Worm (Caenorhabditis elegans) whole organism, early embryonic: Measurements from ENCODE around the gene cah-1.

Experiments used
- ceh-13 ChIP-seq: fragments of 200-800 bp; sonication (Bioruptor generic); optimal IDR thresholded peaks from 2 replicates; lab custom pipeline; 2018; ENCODE audit warnings: mild to moderate bottlenecking, missing genetic modification characterization, missing compliant biosample characterization
- ets-7 ChIP-seq: sonication (generic microtip); optimal IDR thresholded peaks from 2 replicates; lab custom pipeline; 2016; ENCODE audit warnings: missing genotype, missing genetic modification characterization, missing compliant biosample characterization
- pes-1 ChIP-seq: fragments of 200-800 bp; sonication (Bioruptor generic); IDR thresholded peaks from 2 replicates; pipeline ENCODE4 v1.3.6; 2022; ENCODE audit warnings: missing genetic modification reagents, missing genetic modification characterization, missing compliant biosample characterization
- scrt-1 ChIP-seq: fragments of 200-800 bp; sonication (Bioruptor generic); IDR thresholded peaks from 2 replicates; pipeline ENCODE4 v1.3.6; 2022; ENCODE audit warnings: missing genetic modification characterization, missing compliant biosample characterization
- tbx-11 ChIP-seq: fragments of 200-800 bp; sonication (Bioruptor generic); IDR thresholded peaks from 2 replicates; pipeline ENCODE4 v1.3.6; 2022; ENCODE audit warnings: missing genetic modification characterization, missing compliant biosample characterization
- tbx-37 ChIP-seq: fragments of 200-800 bp; sonication (Bioruptor generic); conservative IDR thresholded peaks from 2 replicates; pipeline ENCODE4 v1.3.6; 2022; ENCODE audit warnings: missing genetic modification reagents, missing genetic modification characterization, missing compliant biosample characterization

DNA sequence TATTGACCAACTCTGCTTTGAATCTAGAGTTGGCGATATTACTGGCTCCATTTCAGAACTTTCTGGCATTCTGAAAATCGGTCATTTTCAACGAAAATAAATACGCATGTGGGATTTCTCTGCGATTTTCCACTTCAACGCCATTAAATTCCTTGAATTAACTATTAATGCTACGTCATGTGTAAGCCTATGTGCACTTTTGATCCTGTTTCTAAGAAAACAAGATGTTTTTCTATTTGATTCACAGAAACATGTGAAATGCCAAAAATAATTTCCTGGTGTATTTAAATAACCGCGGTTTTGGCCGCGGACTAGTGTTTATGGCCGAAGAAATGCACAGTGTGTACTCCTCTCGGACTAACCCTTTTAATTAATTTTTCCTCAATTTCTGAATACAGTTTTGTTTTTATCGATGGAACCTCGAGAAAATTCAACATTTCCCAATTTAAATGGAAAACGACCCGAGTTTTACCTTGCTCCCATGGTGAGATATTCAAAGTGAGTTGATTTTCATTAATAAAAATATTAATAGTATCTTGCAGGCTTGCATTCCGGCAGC lies 16.7 kb downstream of the cah-1 start, which contains the start of the genes C45G9.11 and C45G9.2:
- TF ChIP-seq scrt-1 (GFP tag; lab: Robert Waterston, UW): no peak
- no peak for TF ChIP-seq tbx-11 (GFP tag; lab: Robert Waterston, UW)
- no peak for TF ChIP-seq ets-7 (tag; lab: Kevin White, UChicago)
- TF ChIP-seq tbx-37 (GFP tag; lab: Robert Waterston, UW): peak; percentile 82; the same call in 1 of the 2 replicates
- no peak for TF ChIP-seq ceh-13 (GFP tag; lab: Kevin White, UChicago)
- TF ChIP-seq pes-1 (GFP tag; lab: Robert Waterston, UW): no peak
